Fruit fly (Drosophila melanogaster) whole organism, embryonic: ENCODE data around the gene CG34125.

ENCODE experiments used
- CG14014 ChIP-seq: fragments of 200-800 bp; sonication (Bioruptor generic); IDR thresholded peaks from 2 replicates; pipeline ENCODE4 v1.3.6; 2022; ENCODE audit warnings: missing biosample characterization, missing genetic modification characterization
- Hey ChIP-seq: fragments of 200-800 bp; sonication (Bioruptor generic); optimal IDR thresholded peaks from 3 replicates; lab custom pipeline; 2018; ENCODE audit warnings: missing biosample characterization, mild to moderate bottlenecking, missing genetic modification characterization
- ewg ChIP-seq: fragments of 200-800 bp; sonication (Bioruptor generic); optimal IDR thresholded peaks from 3 replicates; lab custom pipeline; 2017; ENCODE audit warnings: mild to moderate bottlenecking, missing biosample characterization, missing genetic modification reagents, missing genetic modification characterization
- lab ChIP-seq: fragments of 200-800 bp; sonication (Bioruptor generic); optimal IDR thresholded peaks from 3 replicates; lab custom pipeline; 2017; ENCODE audit warnings: missing biosample characterization, missing genetic modification characterization, mild to moderate bottlenecking, moderate library complexity, missing genetic modification reagents
- slbo ChIP-seq: fragments of 200-800 bp; sonication (Bioruptor generic); IDR thresholded peaks from 2 replicates; pipeline ENCODE4 v1.3.6; 2022; ENCODE audit warnings: missing biosample characterization, missing genetic modification characterization
- tap ChIP-seq: fragments of 200-800 bp; optimal IDR thresholded peaks from 3 replicates; lab custom pipeline; 2019; ENCODE audit warnings: missing biosample characterization, mild to moderate bottlenecking, missing genetic modification characterization, moderate library complexity

- TF ChIP-seq ewg (GFP tag; lab: Kevin White, UChicago) (no peak), Hey (no peak), slbo (GFP tag; lab: Robert Waterston, UW) (no peak), lab (no peak), CG14014 (no peak), tap (tag; lab: Kevin White, UChicago) (no peak)
These were observed 39.9 kb downstream of the CG34125 start for dm6 chr2L:5005464-5005764.
